Fruit fly (Drosophila melanogaster) whole organism, embryonic: Measurements from ENCODE around the gene LysB.

Source experiments
- Atf-2 ChIP-seq: fragments of 200-800 bp; sonication (Bioruptor generic); optimal IDR thresholded peaks from 2 replicates; lab custom pipeline; 2016; ENCODE audit warnings: missing biosample characterization, missing genetic modification characterization
- CG11085 ChIP-seq: fragments of 200-800 bp; sonication (Bioruptor generic); IDR thresholded peaks from 2 replicates; pipeline ENCODE4 v1.3.6; 2022; ENCODE audit warnings: missing biosample characterization, missing genetic modification characterization
- CG11247 ChIP-seq: fragments of 200-800 bp; sonication (Bioruptor generic); IDR thresholded peaks from 2 replicates; pipeline ENCODE4 v1.3.6; 2022; ENCODE audit warnings: missing biosample characterization, missing genetic modification characterization
- CG12659 ChIP-seq: fragments of 200-800 bp; sonication (Bioruptor generic); optimal IDR thresholded peaks from 3 replicates; lab custom pipeline; 2017; ENCODE audit warnings: mild to moderate bottlenecking, missing biosample characterization, missing genetic modification reagents, missing genetic modification characterization
- CG13624 ChIP-seq: fragments of 200-800 bp; sonication (Bioruptor generic); optimal IDR thresholded peaks from 2 replicates; lab custom pipeline; 2016; ENCODE audit warnings: missing biosample characterization, missing genetic modification characterization
- CG14710 ChIP-seq: fragments of 200-800 bp; sonication (Bioruptor generic); optimal IDR thresholded peaks from 3 replicates; lab custom pipeline; 2019; ENCODE audit warnings: missing biosample characterization, mild to moderate bottlenecking, missing genetic modification characterization, moderate library complexity
- CG15269 ChIP-seq: fragments of 200-800 bp; sonication (Bioruptor generic); optimal IDR thresholded peaks from 2 replicates; lab custom pipeline; 2018; ENCODE audit warnings: missing biosample characterization, mild to moderate bottlenecking, missing genetic modification characterization, moderate library complexity
- CG15696 ChIP-seq: fragments of 200-800 bp; sonication (Bioruptor generic); optimal IDR thresholded peaks from 2 replicates; lab custom pipeline; 2019; ENCODE audit warnings: missing biosample characterization, mild to moderate bottlenecking, missing genetic modification characterization, moderate library complexity
- CG1603 ChIP-seq: fragments of 200-800 bp; sonication (Bioruptor generic); optimal IDR thresholded peaks from 2 replicates; lab custom pipeline; 2019; ENCODE audit warnings: missing biosample characterization, mild to moderate bottlenecking, missing genetic modification characterization, moderate library complexity
- CG16815 ChIP-seq: fragments of 200-800 bp; sonication (Bioruptor generic); optimal IDR thresholded peaks from 3 replicates; lab custom pipeline; 2017; ENCODE audit warnings: missing biosample characterization, mild to moderate bottlenecking, missing genetic modification characterization
- CG17328 ChIP-seq: fragments of 200-800 bp; sonication (Bioruptor generic); IDR thresholded peaks from 2 replicates; pipeline ENCODE4 v1.3.6; 2022; ENCODE audit warnings: missing biosample characterization, missing genetic modification characterization
- CG18262 ChIP-seq: fragments of 200-800 bp; optimal IDR thresholded peaks from 3 replicates; lab custom pipeline; 2019; ENCODE audit warnings: missing biosample characterization, mild to moderate bottlenecking, missing genetic modification characterization, moderate library complexity
- CG1832 ChIP-seq: fragments of 200-800 bp; sonication (Bioruptor generic); optimal IDR thresholded peaks from 2 replicates; lab custom pipeline; 2017; ENCODE audit warnings: missing biosample characterization, mild to moderate bottlenecking, missing genetic modification characterization, inconsistent platforms
- CG18764 ChIP-seq: fragments of 200-800 bp; sonication (Bioruptor generic); optimal IDR thresholded peaks from 3 replicates; lab custom pipeline; 2016; ENCODE audit warnings: missing biosample characterization, missing genetic modification characterization
- CG2875 ChIP-seq: fragments of 200-800 bp; sonication (Bioruptor generic); optimal IDR thresholded peaks from 2 replicates; lab custom pipeline; 2017; ENCODE audit warnings: missing biosample characterization, mild to moderate bottlenecking, missing genetic modification characterization, missing genetic modification reagents
- CG32532 ChIP-seq: fragments of 200-800 bp; sonication (Bioruptor generic); IDR thresholded peaks from 2 replicates; pipeline ENCODE4 v1.3.6; 2022; ENCODE audit warnings: missing biosample characterization, missing genetic modification characterization
- CG33213 ChIP-seq: fragments of 200-800 bp; sonication (Bioruptor generic); optimal IDR thresholded peaks from 3 replicates; lab custom pipeline; 2016; ENCODE audit warnings: missing biosample characterization, missing genetic modification characterization
- CG3407 ChIP-seq: fragments of 200-800 bp; sonication (Bioruptor generic); optimal IDR thresholded peaks from 2 replicates; lab custom pipeline; 2018; ENCODE audit warnings: missing biosample characterization, mild to moderate bottlenecking, missing genetic modification characterization
- CG3838 ChIP-seq: fragments of 200-800 bp; sonication (Bioruptor generic); optimal IDR thresholded peaks from 3 replicates; lab custom pipeline; 2016; ENCODE audit warnings: missing biosample characterization, missing genetic modification characterization
- CG5245 ChIP-seq: fragments of 200-800 bp; sonication (Bioruptor generic); optimal IDR thresholded peaks from 3 replicates; lab custom pipeline; 2016; ENCODE audit warnings: missing biosample characterization, missing genetic modification characterization
- CG7357 ChIP-seq: fragments of 200-800 bp; sonication (Bioruptor generic); IDR thresholded peaks from 3 replicates; pipeline ENCODE4 v1.3.6; 2022; ENCODE audit warnings: missing biosample characterization, missing genetic modification characterization
- CG7839 ChIP-seq: fragments of 200-800 bp; sonication (Bioruptor generic); optimal IDR thresholded peaks from 3 replicates; lab custom pipeline; 2018; ENCODE audit warnings: missing biosample characterization, mild to moderate bottlenecking, missing genetic modification characterization, moderate library complexity
- CoRest ChIP-seq: fragments of 200-800 bp; sonication (Bioruptor generic); optimal IDR thresholded peaks from 3 replicates; lab custom pipeline; 2018; ENCODE audit warnings: missing biosample characterization, mild to moderate bottlenecking, missing genetic modification characterization, moderate library complexity
- Dad ChIP-seq: fragments of 200-800 bp; sonication (Bioruptor generic); optimal IDR thresholded peaks from 3 replicates; lab custom pipeline; 2016; ENCODE audit warnings: missing biosample characterization, missing genetic modification characterization
- E2f2 ChIP-seq: fragments of 200-800 bp; sonication (Bioruptor generic); IDR thresholded peaks from 2 replicates; pipeline ENCODE4 v1.3.6; 2022; ENCODE audit warnings: missing biosample characterization, missing genetic modification characterization
- Hey ChIP-seq: fragments of 200-800 bp; sonication (Bioruptor generic); optimal IDR thresholded peaks from 3 replicates; lab custom pipeline; 2018; ENCODE audit warnings: missing biosample characterization, mild to moderate bottlenecking, missing genetic modification characterization
- Jarid2 ChIP-seq: fragments of 200-800 bp; sonication (Bioruptor generic); optimal IDR thresholded peaks from 3 replicates; lab custom pipeline; 2017; ENCODE audit warnings: mild to moderate bottlenecking, missing biosample characterization, missing genetic modification reagents, missing genetic modification characterization
- Ptx1 ChIP-seq: fragments of 200-800 bp; sonication (Bioruptor generic); IDR thresholded peaks from 2 replicates; pipeline ENCODE4 v1.3.6; 2022; ENCODE audit warnings: missing biosample characterization, missing genetic modification characterization
- Six4 ChIP-seq: fragments of 200-800 bp; sonication (Bioruptor generic); optimal IDR thresholded peaks from 2 replicates; lab custom pipeline; 2016; ENCODE audit warnings: missing biosample characterization, missing genetic modification characterization
- Sox102F ChIP-seq: fragments of 200-800 bp; sonication (Bioruptor generic); optimal IDR thresholded peaks from 2 replicates; lab custom pipeline; 2018; ENCODE audit warnings: missing biosample characterization, mild to moderate bottlenecking, missing genetic modification characterization, moderate library complexity
- Trl ChIP-seq, 3 experiments: fragments of >200 bp in 2 of 3; fragments of 200-800 bp in 1 of 3; sonication (Bioruptor generic) in 1 of 3; optimal IDR thresholded peaks; 2 replicates in 1 of 3; 3 replicates in 2 of 3; lab custom pipeline; 2016 to 2017; ENCODE audit warnings: missing biosample characterization in 1 of 3, missing genetic modification characterization in 1 of 3
- Xrp1 ChIP-seq: fragments of 200-800 bp; sonication (Bioruptor generic); IDR thresholded peaks from 2 replicates; pipeline ENCODE4 v1.3.6; 2022; ENCODE audit warnings: missing biosample characterization, missing genetic modification characterization
- bigmax ChIP-seq: fragments of 200-800 bp; sonication (Bioruptor generic); optimal IDR thresholded peaks from 2 replicates; lab custom pipeline; 2018; ENCODE audit warnings: missing biosample characterization, mild to moderate bottlenecking, missing genetic modification characterization
- croc ChIP-seq: fragments of 200-800 bp; sonication (Bioruptor generic); conservative IDR thresholded peaks from 3 replicates; pipeline ENCODE4 v1.3.6; 2022; ENCODE audit warnings: missing biosample characterization, missing genetic modification characterization
- dm ChIP-seq: fragments of 200-800 bp; sonication (Bioruptor generic); optimal IDR thresholded peaks from 3 replicates; lab custom pipeline; 2016; ENCODE audit warnings: missing biosample characterization, missing genetic modification characterization
- fru ChIP-seq: fragments of >200 bp; optimal IDR thresholded peaks from 2 replicates; lab custom pipeline; 2017
- gce ChIP-seq: fragments of 200-800 bp; sonication (Bioruptor generic); IDR thresholded peaks from 3 replicates; pipeline ENCODE4 v1.3.6; 2022; ENCODE audit warnings: missing biosample characterization, missing genetic modification characterization
- gem ChIP-seq: fragments of 200-800 bp; sonication (Bioruptor generic); optimal IDR thresholded peaks from 2 replicates; lab custom pipeline; 2019; ENCODE audit warnings: missing biosample characterization, mild to moderate bottlenecking, missing genetic modification characterization, moderate library complexity
- her ChIP-seq: fragments of 200-800 bp; sonication (Bioruptor generic); optimal IDR thresholded peaks from 2 replicates; lab custom pipeline; 2016; ENCODE audit warnings: missing biosample characterization, missing genetic modification characterization
- inv ChIP-seq: fragments of 200-800 bp; sonication (Bioruptor generic); IDR thresholded peaks from 2 replicates; pipeline ENCODE4 v1.3.6; 2022; ENCODE audit warnings: missing biosample characterization, missing genetic modification characterization; ENCODE audit not compliant: partially characterized antibody
- kay ChIP-seq: fragments of 200-800 bp; sonication (Bioruptor generic); optimal IDR thresholded peaks from 2 replicates; lab custom pipeline; 2016; ENCODE audit warnings: missing biosample characterization, missing genetic modification characterization
- kni ChIP-seq: fragments of 200-800 bp; sonication (Bioruptor generic); optimal IDR thresholded peaks from 3 replicates; lab custom pipeline; 2017; ENCODE audit warnings: mild to moderate bottlenecking, missing biosample characterization, missing genetic modification reagents, missing genetic modification characterization
- luna ChIP-seq: fragments of 200-800 bp; sonication (Bioruptor generic); optimal IDR thresholded peaks from 2 replicates; lab custom pipeline; 2016; ENCODE audit warnings: missing biosample characterization, missing genetic modification characterization
- nom ChIP-seq: fragments of 200-800 bp; sonication (Bioruptor generic); optimal IDR thresholded peaks from 2 replicates; lab custom pipeline; 2017; ENCODE audit warnings: missing biosample characterization, missing genetic modification characterization, mild to moderate bottlenecking, moderate library complexity, missing genetic modification reagents
- oc ChIP-seq: fragments of 200-800 bp; sonication (Bioruptor generic); optimal IDR thresholded peaks from 2 replicates; lab custom pipeline; 2018; ENCODE audit warnings: missing biosample characterization, mild to moderate bottlenecking, missing genetic modification characterization, moderate library complexity
- onecut ChIP-seq: fragments of 200-800 bp; sonication (Bioruptor generic); IDR thresholded peaks from 2 replicates; pipeline ENCODE4 v1.3.6; 2022; ENCODE audit warnings: missing biosample characterization, missing genetic modification characterization
- pnt ChIP-seq: fragments of 200-800 bp; sonication (Bioruptor generic); optimal IDR thresholded peaks from 3 replicates; lab custom pipeline; 2016; ENCODE audit warnings: missing biosample characterization, missing genetic modification characterization
- slbo ChIP-seq: fragments of 200-800 bp; sonication (Bioruptor generic); IDR thresholded peaks from 2 replicates; pipeline ENCODE4 v1.3.6; 2022; ENCODE audit warnings: missing biosample characterization, missing genetic modification characterization
- ssp ChIP-seq: fragments of 200-800 bp; sonication (Bioruptor generic); IDR thresholded peaks from 2 replicates; pipeline ENCODE4 v1.3.6; 2022; ENCODE audit warnings: missing biosample characterization, missing genetic modification characterization
- ttk ChIP-seq: fragments of 200-800 bp; sonication (Bioruptor generic); IDR thresholded peaks from 2 replicates; pipeline ENCODE4 v2.1.2; 2022; ENCODE audit warnings: missing biosample characterization, missing genetic modification characterization
- zfh2 ChIP-seq: fragments of 200-800 bp; sonication (Bioruptor generic); optimal IDR thresholded peaks from 2 replicates; lab custom pipeline; 2016; ENCODE audit warnings: missing biosample characterization, missing genetic modification characterization

LysB gene

DNA sequence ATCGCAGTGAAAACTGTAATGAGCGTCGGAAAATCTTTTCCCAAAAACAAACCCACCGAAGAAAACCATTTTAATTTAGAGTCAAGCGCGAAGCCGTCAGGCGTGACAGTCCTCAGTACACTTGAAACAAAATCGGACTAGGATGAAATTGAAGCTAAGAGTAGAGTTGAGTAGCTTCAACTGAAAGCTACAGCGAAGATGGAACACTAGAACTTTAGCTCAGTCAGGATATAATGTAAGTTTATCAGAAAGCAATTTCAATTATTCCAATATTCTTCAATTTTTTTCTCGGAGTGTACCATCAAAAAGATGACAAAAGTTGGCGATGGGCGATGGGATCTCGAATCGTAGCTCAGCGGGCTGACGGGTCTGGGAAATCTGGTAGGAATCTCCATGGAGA, 9.3 kb downstream of the LysB start (continued):
- TF ChIP-seq Xrp1 (GFP tag; lab: Robert Waterston, UW) (peak; percentile 70), CG11085 (GFP tag; lab: Robert Waterston, UW) (no peak), CG12659 (peak; percentile 1), zfh2 (peak; percentile 12), her (no peak), Hey (tag; lab: Kevin White, UChicago) (no peak), Jarid2 (GFP tag; lab: Kevin White, UChicago) (no peak), luna (GFP tag; lab: Kevin White, UChicago) (no peak), Six4 (GFP tag; lab: Kevin White, UChicago) (peak; percentile 1), CG1832 (GFP tag; lab: Kevin White, UChicago) (no peak), ttk (0 out of 2 replicates have a peak, but pooled peaks have one; percentile 30), Atf-2 (GFP tag; lab: Kevin White, UChicago) (no peak), CG32532 (GFP tag; lab: Robert Waterston, UW) (0 out of 2 replicates have a peak, but pooled peaks have one; percentile 17), pnt (peak; percentile 24), ssp (GFP tag; lab: Robert Waterston, UW) (0 out of 2 replicates have a peak, but pooled peaks have one; percentile 25), CG2875 (GFP tag; lab: Kevin White, UChicago) (peak; percentile 43), croc (GFP tag; lab: Robert Waterston, UW) (0 out of 3 replicates have a peak, but pooled peaks have one; percentile 20), CG3838 (no peak), CG14710 (tag; lab: Kevin White, UChicago) (peak; percentile 57), CoRest (tag; lab: Kevin White, UChicago) (peak; percentile 38), Trl (optimal IDR thresholded peaks at IDR 0.05; lab: Kevin White, UChicago) (no peak), Trl (GFP tag; optimal IDR thresholded peaks at IDR 0.05; lab: Kevin White, UChicago) (peak; percentile 2), CG7839 (peak; percentile 54), gce (no peak), CG17328 (GFP tag; lab: Robert Waterston, UW) (peak; percentile 60), fru (no peak), CG18764 (GFP tag; lab: Kevin White, UChicago) (peak; percentile 19), bigmax (GFP tag; lab: Kevin White, UChicago) (no peak), Sox102F (GFP tag; lab: Kevin White, UChicago) (peak; percentile 64), onecut (GFP tag; lab: Robert Waterston, UW) (peak; percentile 60), E2f2 (GFP tag; lab: Robert Waterston, UW) (no peak), CG33213 (GFP tag; lab: Kevin White, UChicago) (peak; percentile 33), CG5245 (GFP tag; lab: Kevin White, UChicago) (peak; percentile 55), CG13624 (GFP tag; lab: Kevin White, UChicago) (no peak), inv (GFP tag; lab: Robert Waterston, UW) (no peak), kay (no peak), CG11247 (GFP tag; lab: Robert Waterston, UW) (peak; percentile 37; the same call in 1 of the 2 replicates), CG7357 (GFP tag; lab: Robert Waterston, UW) (no peak), kni (GFP tag; lab: Kevin White, UChicago) (no peak), CG3407 (GFP tag; lab: Kevin White, UChicago) (peak; percentile 17), CG16815 (GFP tag; lab: Kevin White, UChicago) (no peak), slbo (0 out of 2 replicates have a peak, but pooled peaks have one; percentile 7), nom (GFP tag; lab: Kevin White, UChicago) (no peak), Dad (GFP tag; lab: Kevin White, UChicago) (peak; percentile 3), dm (GFP tag; lab: Kevin White, UChicago) (no peak), gem (tag; lab: Kevin White, UChicago) (peak; percentile 65), CG15696 (tag; lab: Kevin White, UChicago) (peak; percentile 48), Ptx1 (GFP tag; lab: Robert Waterston, UW) (peak; percentile 54), CG18262 (peak; percentile 59), CG15269 (tag; lab: Kevin White, UChicago) (peak; percentile 15), CG1603 (tag; lab: Kevin White, UChicago) (peak; percentile 73), oc (tag; lab: Kevin White, UChicago) (no peak)
